Worm (Caenorhabditis elegans) whole organism, L1 larva: ENCODE results near the gene ZK666.14.

Experiments
- ama-1 ChIP-seq: fragments of 150-350 bp; optimal IDR thresholded peaks from 2 replicates; lab custom pipeline; 2014
- mdl-1 ChIP-seq, 2 experiments: fragments of 150-350 bp; optimal IDR thresholded peaks; 2 replicates each; lab custom pipeline; 2014 to 2017; ENCODE audit warnings: missing biosample characterization in 2 of 2, missing genetic modification characterization in 2 of 2, inconsistent platforms in 1 of 2
- sptf-1 ChIP-seq: fragments of 150-350 bp; optimal IDR thresholded peaks from 2 replicates; lab custom pipeline; 2014; ENCODE audit warnings: missing biosample characterization, missing genetic modification characterization
- unc-86 ChIP-seq: sonication (generic microtip); optimal IDR thresholded peaks from 2 replicates; lab custom pipeline; 2016; ENCODE audit warnings: missing genetic modification characterization, missing compliant biosample characterization

- TF ChIP-seq unc-86 (tag; lab: Kevin White, UChicago) (no peak), sptf-1 (tag; lab: Kevin White, UChicago) (no peak), ama-1 (lab: Kevin White, UChicago) (no peak), mdl-1 (tag; optimal IDR thresholded peaks at IDR 0.05; lab: Kevin White, UChicago) (no peak)
Measured at ce11 chrII:10483860-10484259, 10.7 kb upstream of the ZK666.14 start.
